Fruit fly (Drosophila melanogaster): ENCODE results near the gene CG11698.

Gene CG11698

DNA sequence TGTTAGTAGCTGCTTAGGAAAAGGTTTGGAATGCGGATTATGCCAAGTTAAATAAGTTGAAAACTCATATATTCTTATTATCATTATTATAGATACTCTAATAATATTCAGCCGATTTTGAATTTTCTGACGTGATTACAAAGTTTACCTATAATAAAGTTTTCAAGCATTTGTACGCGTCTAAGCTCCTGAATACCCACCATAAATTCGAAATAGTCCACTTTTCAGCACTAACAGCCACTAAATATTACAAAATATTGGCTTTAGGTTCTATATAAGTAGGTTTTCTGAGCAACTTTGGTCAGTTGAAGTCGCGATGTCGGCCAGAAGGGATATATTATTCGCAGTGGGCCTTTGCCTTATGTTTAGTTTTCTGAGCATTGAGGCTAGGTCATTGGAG lies 12.0 kb downstream of the CG11698 start, which contains the start of gene CG7443:
CG7443 (plus strand) TSS at position 301 of the 400 bp plus-strand sequence.
- TF ChIP-seq CG17801 (GFP tag; optimal IDR thresholded peaks at IDR 0.05; ENCODE audit: partially characterized antibody): no peak

DNA sequence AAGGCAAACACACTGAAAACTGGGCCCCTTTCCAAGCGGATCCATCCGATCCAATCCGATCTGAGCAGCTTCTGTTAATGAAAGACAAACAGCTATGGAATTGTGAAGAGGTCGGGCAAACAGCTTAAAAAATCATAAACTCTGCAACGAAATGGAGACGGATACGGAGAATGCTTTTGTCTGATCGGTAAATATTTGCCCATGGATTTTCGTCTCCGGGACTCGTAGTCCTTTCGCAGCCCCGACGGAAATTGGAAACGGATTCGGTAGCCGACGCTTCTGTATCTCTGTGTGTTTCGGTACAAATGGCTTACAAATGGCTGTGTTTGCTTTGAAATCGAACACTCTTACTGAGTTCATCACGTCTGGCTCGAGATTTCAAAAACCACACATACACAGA lies 14.9 kb downstream of the CG11698 start:
- TF ChIP-seq CG17801 (GFP tag; optimal IDR thresholded peaks at IDR 0.05; ENCODE audit: partially characterized antibody): no peak

DNA sequence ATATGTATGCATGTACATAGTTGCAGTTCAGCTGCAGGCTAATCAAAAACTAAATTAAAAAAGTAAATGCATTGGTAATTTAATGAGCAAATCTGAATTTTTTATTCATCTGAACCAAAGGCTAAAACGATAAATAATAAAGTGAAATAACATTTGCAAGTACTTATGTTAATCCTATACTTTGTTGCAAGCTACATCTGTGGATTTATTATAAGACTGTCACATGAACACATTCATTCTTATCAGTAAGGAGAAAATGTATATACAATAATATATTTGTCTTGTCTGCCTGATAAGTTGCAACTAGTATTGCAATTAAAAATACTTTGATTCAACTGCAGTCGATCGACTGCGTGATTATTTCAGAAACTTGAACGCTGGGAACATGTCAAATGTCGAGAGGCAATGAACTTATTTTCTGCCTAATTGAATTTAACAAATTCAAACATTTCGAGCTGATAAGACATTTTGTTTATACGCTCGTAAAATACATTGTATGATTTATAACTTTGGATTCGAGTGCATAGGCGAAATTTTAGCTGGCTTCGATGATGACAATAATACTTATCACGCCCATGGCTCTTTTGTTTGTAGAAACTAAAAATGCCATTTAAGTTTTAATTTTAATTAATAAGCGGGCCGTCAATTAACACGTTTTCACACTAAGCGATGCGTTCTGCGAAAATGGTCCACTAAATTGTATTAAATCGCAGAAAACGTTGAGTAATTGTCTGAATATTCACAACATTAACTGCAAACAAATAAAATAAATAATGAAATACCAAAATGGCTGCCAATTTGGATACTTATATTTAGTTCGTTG lies 16.2 kb downstream of the CG11698 start:
- no peak for TF ChIP-seq CG17801 (GFP tag; optimal IDR thresholded peaks at IDR 0.05; ENCODE audit: partially characterized antibody)

DNA sequence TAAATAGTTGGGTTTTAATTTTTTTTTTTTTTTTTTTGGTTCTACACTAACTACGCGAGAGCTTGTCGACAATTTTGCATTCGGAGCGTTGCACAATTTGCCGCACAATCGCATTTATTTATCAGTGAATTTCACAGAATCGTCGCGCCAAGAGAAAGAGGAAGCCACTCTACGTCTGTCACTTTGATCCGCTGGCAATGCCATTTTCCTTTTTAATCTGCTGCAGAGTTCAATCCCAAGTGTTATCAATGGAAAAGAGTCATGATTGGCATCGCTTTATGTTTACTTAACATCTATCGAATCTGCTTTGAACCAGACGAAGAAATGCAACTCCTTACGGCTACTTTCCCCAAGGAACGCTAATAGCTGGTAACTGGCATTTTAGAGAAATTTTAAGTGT lies 17.6 kb downstream of the CG11698 start:
- no peak for TF ChIP-seq CG17801 (GFP tag; optimal IDR thresholded peaks at IDR 0.05; ENCODE audit: partially characterized antibody)

DNA sequence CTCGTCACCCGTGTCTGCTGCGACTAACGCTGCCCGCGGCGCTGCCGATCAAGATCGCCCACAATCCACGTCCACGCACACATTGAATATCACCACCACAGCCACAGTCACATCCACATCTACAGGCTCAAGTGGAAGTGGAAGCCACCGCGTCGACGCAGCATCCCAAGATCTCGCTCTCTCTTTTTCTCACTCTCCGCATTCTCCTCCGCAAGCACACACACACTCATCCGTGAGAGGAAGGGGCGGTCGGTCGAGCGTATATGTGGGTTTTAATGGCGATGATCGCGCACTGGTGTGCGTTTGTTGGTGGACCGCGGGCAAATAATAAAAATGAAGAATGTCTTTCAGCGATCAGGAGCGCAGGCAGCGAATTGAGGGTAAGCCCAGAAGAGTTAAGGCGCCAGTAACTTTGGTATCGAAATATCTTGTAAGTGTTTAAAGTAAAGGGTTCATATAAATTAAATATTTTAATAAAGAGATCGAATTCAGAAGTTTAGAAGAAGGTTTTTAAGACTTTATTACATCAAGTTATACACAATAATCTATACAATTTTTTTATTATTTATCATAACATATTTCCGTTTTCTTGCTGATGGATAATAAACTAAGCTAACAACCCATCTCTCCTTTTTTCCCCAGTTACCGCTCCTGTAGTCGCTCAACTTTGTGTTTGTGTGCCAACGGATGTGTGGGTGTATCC lies 21.9 kb downstream of the CG11698 start, which contains the start of gene Poxm:
Poxm (minus strand) TSS at position 25 of the 703 bp plus-strand sequence.
- TF ChIP-seq CG17801 (GFP tag; optimal IDR thresholded peaks at IDR 0.05; ENCODE audit: partially characterized antibody): no peak

DNA sequence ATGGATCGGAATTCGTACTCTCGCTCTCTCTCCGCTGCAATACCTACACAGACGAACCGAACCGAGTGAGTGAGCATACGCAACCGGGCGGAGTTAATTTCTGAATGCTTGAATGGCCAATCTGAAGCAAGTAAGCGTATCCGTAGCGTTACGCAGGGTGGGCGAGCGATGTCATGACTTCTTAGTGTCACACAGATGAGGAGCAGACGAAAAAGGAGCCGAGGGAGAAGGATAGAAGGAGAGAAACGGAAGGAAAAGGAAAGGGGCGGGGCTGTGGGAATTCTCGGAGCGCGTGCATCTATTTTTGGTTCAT lies 22.4 kb downstream of the CG11698 start:
- TF ChIP-seq CG17801 (GFP tag; optimal IDR thresholded peaks at IDR 0.05; ENCODE audit: partially characterized antibody): no peak

DNA sequence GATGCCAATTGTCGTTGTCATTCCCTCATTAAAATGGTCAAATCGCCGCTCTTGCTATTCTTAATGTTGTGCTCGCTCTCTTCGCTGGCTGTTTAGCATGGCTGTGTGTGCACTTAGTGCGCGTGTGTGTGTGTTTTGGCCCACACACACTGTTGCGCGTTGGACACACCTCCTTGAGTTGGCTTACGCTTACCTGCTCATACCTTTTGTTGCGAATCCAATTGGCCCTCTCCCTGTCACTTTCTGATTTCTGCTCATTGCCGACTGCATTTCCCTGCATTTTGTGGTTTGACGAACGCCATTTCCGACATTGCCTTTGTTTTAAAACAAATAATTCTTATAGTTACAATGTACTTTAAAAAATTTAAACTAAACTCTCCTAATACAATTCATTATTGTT lies 23.0 kb downstream of the CG11698 start:
- no peak for TF ChIP-seq CG17801 (GFP tag; optimal IDR thresholded peaks at IDR 0.05; ENCODE audit: partially characterized antibody)

DNA sequence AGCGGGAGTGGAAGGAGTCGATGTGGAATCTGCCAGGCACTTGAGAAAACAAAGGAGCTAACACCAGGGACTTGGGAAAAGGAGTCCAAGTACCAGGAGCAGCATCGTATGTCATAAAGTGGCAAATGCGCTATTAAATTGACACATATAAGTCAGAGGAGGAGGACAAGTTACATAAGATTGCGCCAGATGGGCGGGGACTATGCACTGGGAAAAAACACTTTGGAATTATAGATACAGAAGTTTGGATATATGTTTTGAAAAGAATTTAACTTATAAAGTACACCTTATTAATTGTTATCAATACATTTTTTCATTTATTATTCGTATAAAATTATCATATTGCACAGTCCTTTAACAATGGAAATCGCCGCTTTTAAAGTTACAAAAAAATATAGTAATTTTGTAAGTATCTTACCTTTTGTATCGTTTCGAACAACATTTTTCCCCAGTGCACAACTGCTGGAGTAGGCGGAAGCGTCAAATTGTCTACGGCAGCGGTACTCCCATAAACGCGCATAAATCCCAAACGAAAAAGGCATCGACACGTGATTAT lies 24.1 kb downstream of the CG11698 start:
- TF ChIP-seq CG17801 (GFP tag; optimal IDR thresholded peaks at IDR 0.05; ENCODE audit: partially characterized antibody): no peak

DNA sequence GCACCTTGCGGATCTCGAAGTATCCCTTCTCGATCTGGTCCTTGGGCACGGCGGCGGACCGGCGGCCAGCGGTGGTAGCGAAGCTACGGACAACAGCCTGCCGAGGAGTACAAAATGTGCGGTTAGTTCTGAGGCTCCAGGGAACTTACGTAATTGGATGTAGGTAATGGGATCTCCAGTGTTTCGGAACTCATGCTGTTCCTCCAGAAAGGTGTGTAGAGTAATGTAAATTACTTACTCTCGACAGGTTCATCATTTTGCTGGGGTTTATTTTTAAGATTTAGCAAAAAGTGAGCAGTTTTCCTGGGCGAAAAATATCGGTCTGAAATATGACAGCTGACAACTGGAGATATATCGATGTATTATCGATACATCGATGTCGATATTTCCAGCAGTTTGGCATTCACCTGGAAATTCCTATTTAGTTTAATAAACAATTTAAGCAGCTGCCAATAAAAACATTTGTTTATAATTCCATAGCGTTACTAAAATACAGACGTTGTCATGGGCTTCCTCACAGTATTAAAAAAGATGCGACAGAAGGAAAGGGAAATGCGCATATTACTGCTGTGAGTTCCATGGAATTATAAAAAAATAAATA lies 28.8 kb downstream of the CG11698 start, which contains the start of the genes COX7A and Arl2:
COX7A (minus strand) TSS at position 369 of the 601 bp plus-strand sequence.
Arl2 (plus strand) TSS at position 426 of the 601 bp plus-strand sequence.
- TF ChIP-seq CG17801 (GFP tag; optimal IDR thresholded peaks at IDR 0.05; ENCODE audit: partially characterized antibody): peak; percentile 35

DNA sequence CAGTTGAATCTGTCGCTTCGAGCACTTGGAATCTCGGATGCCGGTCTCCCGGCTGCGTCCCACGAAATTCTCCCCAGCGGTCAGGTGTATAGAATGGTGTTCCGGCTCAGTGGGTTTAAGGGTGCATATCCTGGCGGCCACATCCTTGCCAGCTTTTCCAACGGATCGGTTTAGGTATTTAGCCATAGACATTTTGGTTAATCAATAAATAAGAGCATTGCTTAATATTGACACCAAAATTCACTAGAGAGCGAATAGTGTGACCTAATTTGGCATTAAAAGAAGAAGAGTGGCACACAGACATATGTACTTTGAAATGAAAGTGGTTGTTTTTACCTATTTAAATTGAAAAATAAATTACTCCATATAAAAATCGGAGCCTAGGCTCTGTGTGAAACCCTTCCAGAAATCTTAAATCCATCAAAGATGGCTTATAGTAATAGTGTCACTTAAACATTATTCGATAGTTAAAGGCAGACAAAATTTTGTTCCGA lies 31.3 kb downstream of the CG11698 start, which contains the start of the genes PNKP and COX7AL:
PNKP (minus strand) TSS at position 266 of the 494 bp plus-strand sequence.
COX7AL (plus strand) TSS at position 419 of the 494 bp plus-strand sequence.
- no peak for TF ChIP-seq CG17801 (GFP tag; optimal IDR thresholded peaks at IDR 0.05; ENCODE audit: partially characterized antibody)

DNA sequence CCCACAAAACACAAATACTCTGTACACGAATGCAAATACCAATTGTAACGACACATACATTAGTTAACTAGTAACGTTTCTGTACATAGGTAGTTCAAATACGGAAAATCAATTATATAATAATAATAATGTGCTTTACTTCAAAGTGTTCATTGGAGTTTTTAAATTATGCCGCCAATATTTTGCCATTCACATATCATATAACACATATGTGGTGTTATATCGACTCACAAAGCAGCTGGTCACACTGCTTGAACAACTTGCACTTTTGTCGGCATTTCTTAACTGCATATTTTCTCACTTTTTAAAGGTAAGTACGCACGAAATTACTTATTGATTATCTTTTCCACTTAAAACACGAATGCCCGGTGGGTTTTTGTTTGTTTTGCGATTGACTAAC lies 32.2 kb downstream of the CG11698 start, which contains the start of gene DppIII:
DppIII (plus strand) TSS at position 227 of the 400 bp plus-strand sequence.
- no peak for TF ChIP-seq CG17801 (GFP tag; optimal IDR thresholded peaks at IDR 0.05; ENCODE audit: partially characterized antibody)

DNA sequence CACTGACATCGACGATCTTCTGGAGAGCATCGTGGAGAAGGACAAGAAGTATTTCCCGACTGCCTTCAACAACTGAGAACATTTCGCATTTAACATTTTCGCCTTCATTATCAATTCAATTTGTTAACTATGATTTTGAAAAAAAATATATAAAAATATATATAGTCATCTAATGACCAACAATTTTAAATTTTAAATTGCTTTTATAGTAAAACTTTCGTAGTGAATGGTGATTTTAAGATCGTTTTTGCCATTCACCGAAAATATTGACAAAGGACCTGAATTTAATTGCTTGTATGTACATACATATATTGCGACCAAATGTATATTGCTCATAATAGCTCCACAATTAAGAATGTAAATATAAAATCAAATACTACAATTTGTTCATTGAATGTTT lies 35.3 kb downstream of the CG11698 start, which contains the start of gene CG7352:
CG7352 (plus strand) TSS at position 301 of the 400 bp plus-strand sequence.
- no peak for TF ChIP-seq CG17801 (GFP tag; optimal IDR thresholded peaks at IDR 0.05; ENCODE audit: partially characterized antibody)

DNA sequence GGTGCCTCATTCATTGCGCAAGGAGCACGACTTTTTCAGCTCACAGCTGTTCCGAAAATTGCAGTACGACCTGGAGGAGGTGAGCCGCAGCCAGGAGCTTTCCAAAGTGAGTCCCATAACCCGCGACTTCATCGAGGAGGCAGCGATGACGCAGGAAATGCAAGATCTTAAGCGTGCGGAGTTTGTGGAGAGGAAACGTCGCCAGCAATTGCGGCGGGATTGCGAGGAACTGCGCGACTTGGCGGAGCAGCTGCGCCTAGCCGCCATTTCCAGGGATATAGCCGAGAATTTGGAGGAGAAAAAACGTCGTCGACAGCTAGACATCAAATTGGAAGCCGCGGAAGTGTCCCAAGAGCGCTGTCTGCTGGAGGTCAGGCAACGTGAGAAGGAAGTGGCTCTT lies 35.8 kb downstream of the CG11698 start:
- TF ChIP-seq CG17801 (GFP tag; optimal IDR thresholded peaks at IDR 0.05; ENCODE audit: partially characterized antibody): no peak

DNA sequence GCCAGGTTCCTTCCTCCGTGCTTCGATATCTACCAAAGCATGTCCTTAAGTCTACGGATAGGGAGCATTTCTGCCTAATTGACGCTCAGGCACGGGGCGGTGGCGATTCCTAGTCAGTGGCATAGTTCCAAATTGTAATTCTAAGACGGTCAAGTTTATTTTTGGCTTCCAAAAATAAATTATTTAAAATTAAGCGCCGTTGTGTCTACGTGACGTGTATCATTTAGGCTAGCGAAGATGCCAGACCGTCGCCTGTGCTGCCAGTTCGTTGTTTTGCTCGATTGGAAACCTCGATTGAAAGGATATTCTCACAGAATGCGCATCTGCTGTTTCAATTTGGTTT lies 37.1 kb downstream of the CG11698 start:
- TF ChIP-seq CG17801 (GFP tag; optimal IDR thresholded peaks at IDR 0.05; ENCODE audit: partially characterized antibody): no peak
